Fruit fly (Drosophila melanogaster) whole organism: ENCODE results near the gene CG31697.

Experiments
- CG8478 ChIP-seq: fragments of >200 bp; optimal IDR thresholded peaks from 2 replicates; lab custom pipeline; 2018; ENCODE audit warnings: inconsistent platforms
- Dll ChIP-seq: fragments of >200 bp; optimal IDR thresholded peaks from 2 replicates; lab custom pipeline; 2017
- EcR ChIP-seq, 2 experiments: fragments of >200 bp; optimal IDR thresholded peaks; 2 replicates each; lab custom pipeline; 2017; ENCODE audit warnings: missing biosample characterization in 2 of 2, missing genetic modification characterization in 2 of 2, missing genetic modification reagents in 2 of 2
- pan ChIP-seq: fragments of >200 bp; optimal IDR thresholded peaks from 2 replicates; lab custom pipeline; 2017
- psq ChIP-seq: fragments of >200 bp; optimal IDR thresholded peaks from 2 replicates; lab custom pipeline; 2017
- usp ChIP-seq: fragments of >200 bp; optimal IDR thresholded peaks from 2 replicates; lab custom pipeline; 2017; ENCODE audit warnings: missing biosample characterization, missing genetic modification characterization, mixed read lengths

Gene CG31697

dm6 chr2L:19548158-19548557 lies 12.9 kb downstream of the CG31697 start, which contains the start of gene Tep4:
Gene Tep4 (plus strand): TSS chr2L:19548507.
- TF ChIP-seq pan (lab: Kevin White, UChicago) (no peak), Dll (lab: Kevin White, UChicago) (no peak), CG8478 (lab: Kevin White, UChicago) (no peak), psq (lab: Kevin White, UChicago) (no peak), usp (GFP tag; lab: Kevin White, UChicago) (no peak), EcR (GFP tag; optimal IDR thresholded peaks at IDR 0.05; lab: Kevin White, UChicago) (no peak)

dm6 chr2L:19549412-19549811 lies 14.2 kb downstream of the CG31697 start:
- no peak for TF ChIP-seq psq (lab: Kevin White, UChicago)
- TF ChIP-seq Dll (lab: Kevin White, UChicago): no peak
- TF ChIP-seq pan (lab: Kevin White, UChicago): no peak
- no peak for TF ChIP-seq CG8478 (lab: Kevin White, UChicago)
- TF ChIP-seq EcR (GFP tag; optimal IDR thresholded peaks at IDR 0.05; lab: Kevin White, UChicago): peak in 1 of 2 experiments; percentile 73

dm6 chr2L:19563029-19563980 lies 28.1 kb downstream of the CG31697 start, which contains the start of gene CG13078:
Gene CG13078 (plus strand): TSS chr2L:19563930.
- TF ChIP-seq Dll (lab: Kevin White, UChicago): no peak
- TF ChIP-seq usp (GFP tag; lab: Kevin White, UChicago): no peak
- no peak for TF ChIP-seq pan (lab: Kevin White, UChicago)
- no peak for TF ChIP-seq CG8478 (lab: Kevin White, UChicago)
- no peak for TF ChIP-seq EcR (GFP tag; optimal IDR thresholded peaks at IDR 0.05; lab: Kevin White, UChicago)
- TF ChIP-seq psq (lab: Kevin White, UChicago): no peak

- no peak for TF ChIP-seq usp (GFP tag; lab: Kevin White, UChicago)
- TF ChIP-seq pan (lab: Kevin White, UChicago): no peak
- no peak for TF ChIP-seq psq (lab: Kevin White, UChicago)
- TF ChIP-seq EcR (GFP tag; optimal IDR thresholded peaks at IDR 0.05; lab: Kevin White, UChicago): no peak
- TF ChIP-seq CG8478 (lab: Kevin White, UChicago): no peak
- no peak for TF ChIP-seq Dll (lab: Kevin White, UChicago)
Measured at dm6 chr2L:19565233-19565898, 30.1 kb downstream of the CG31697 start, which contains the start of gene CG13077. Gene CG13077 (plus strand): TSS chr2L:19565863.

dm6 chr2L:19567305-19567898 lies 32.2 kb downstream of the CG31697 start:
- TF ChIP-seq psq (lab: Kevin White, UChicago) (no peak), usp (GFP tag; lab: Kevin White, UChicago) (no peak), pan (lab: Kevin White, UChicago) (no peak), Dll (lab: Kevin White, UChicago) (no peak)

dm6 chr2L:19570806-19571254 lies 35.6 kb downstream of the CG31697 start:
- TF ChIP-seq Dll (lab: Kevin White, UChicago): no peak
- no peak for TF ChIP-seq EcR (GFP tag; optimal IDR thresholded peaks at IDR 0.05; lab: Kevin White, UChicago)
- TF ChIP-seq usp (GFP tag; lab: Kevin White, UChicago): no peak
- TF ChIP-seq pan (lab: Kevin White, UChicago): no peak

dm6 chr2L:19571574-19572495 lies 36.6 kb downstream of the CG31697 start:
- no peak for TF ChIP-seq usp (GFP tag; lab: Kevin White, UChicago)
- TF ChIP-seq EcR (GFP tag; optimal IDR thresholded peaks at IDR 0.05; lab: Kevin White, UChicago): peak; percentile 39 to 84
- TF ChIP-seq CG8478 (lab: Kevin White, UChicago): peak; percentile 64
- TF ChIP-seq psq (lab: Kevin White, UChicago): no peak
- TF ChIP-seq Dll (lab: Kevin White, UChicago): no peak
- no peak for TF ChIP-seq pan (lab: Kevin White, UChicago)

dm6 chr2L:19572496-19573317 lies 37.5 kb downstream of the CG31697 start:
- no peak for TF ChIP-seq psq (lab: Kevin White, UChicago)
- TF ChIP-seq usp (GFP tag; lab: Kevin White, UChicago): no peak
- TF ChIP-seq CG8478 (lab: Kevin White, UChicago): no peak
- peak in 1 of 2 experiments; percentile 67 for TF ChIP-seq EcR (GFP tag; optimal IDR thresholded peaks at IDR 0.05; lab: Kevin White, UChicago)
- peak; percentile 94 for TF ChIP-seq pan (lab: Kevin White, UChicago)
- TF ChIP-seq Dll (lab: Kevin White, UChicago): peak; percentile 60

dm6 chr2L:19574364-19574763 lies 39.1 kb downstream of the CG31697 start:
- TF ChIP-seq usp (GFP tag; lab: Kevin White, UChicago) (no peak), Dll (lab: Kevin White, UChicago) (no peak), CG8478 (lab: Kevin White, UChicago) (no peak), pan (lab: Kevin White, UChicago) (no peak), psq (lab: Kevin White, UChicago) (no peak), EcR (GFP tag; optimal IDR thresholded peaks at IDR 0.05; lab: Kevin White, UChicago) (peak in 1 of 2 experiments; percentile 83)
